Fruit fly (Drosophila melanogaster) whole organism, wandering third instar larva: Measurements from ENCODE around the gene CG15213.

Experiments used
- Abd-B ChIP-seq: fragments of >200 bp; optimal IDR thresholded peaks from 2 replicates; lab custom pipeline; 2017; ENCODE audit warnings: missing biosample characterization, missing genetic modification characterization
- CG32264 ChIP-seq: fragments of 200-800 bp; sonication (Bioruptor generic); optimal IDR thresholded peaks from 2 replicates; lab custom pipeline; 2016; ENCODE audit warnings: missing biosample characterization, missing genetic modification characterization
- CG9705 ChIP-seq: fragments of 200-800 bp; sonication (Bioruptor generic); optimal IDR thresholded peaks from 2 replicates; lab custom pipeline; 2018; ENCODE audit warnings: missing biosample characterization, mild to moderate bottlenecking, missing genetic modification characterization
- CrebA ChIP-seq: fragments of 200-800 bp; sonication (Bioruptor generic); optimal IDR thresholded peaks from 2 replicates; lab custom pipeline; 2016; ENCODE audit warnings: missing biosample characterization, mild to moderate bottlenecking, missing genetic modification characterization, borderline replicate concordance
- Dfd ChIP-seq: fragments of >200 bp; optimal IDR thresholded peaks from 2 replicates; lab custom pipeline; 2017; ENCODE audit warnings: missing biosample characterization, missing genetic modification characterization
- Dif ChIP-seq: fragments of 200-275, 200-300 bp; sonication (Bioruptor generic); optimal IDR thresholded peaks from 2 replicates; lab custom pipeline; 2018; ENCODE audit warnings: missing biosample characterization, missing genetic modification characterization; ENCODE audit not compliant: partially characterized antibody
- HLH106 ChIP-seq: fragments of 200-800 bp; optimal IDR thresholded peaks from 3 replicates; lab custom pipeline; 2019; ENCODE audit warnings: missing biosample characterization, mild to moderate bottlenecking, missing genetic modification characterization, moderate library complexity
- Hnf4 ChIP-seq: fragments of 200-800 bp; sonication (Bioruptor generic); optimal IDR thresholded peaks from 2 replicates; lab custom pipeline; 2016; ENCODE audit warnings: missing biosample characterization, mild to moderate bottlenecking, missing genetic modification characterization
- Hr78 ChIP-seq: fragments of >200 bp; optimal IDR thresholded peaks from 2 replicates; lab custom pipeline; 2017; ENCODE audit warnings: missing biosample characterization, missing genetic modification characterization
- Jra ChIP-seq: sonication (Bioruptor generic); optimal IDR thresholded peaks from 2 replicates; lab custom pipeline; 2016; ENCODE audit warnings: missing biosample characterization, missing genetic modification characterization
- Myc ChIP-seq: fragments of >200 bp; optimal IDR thresholded peaks from 2 replicates; lab custom pipeline; 2017
- OdsH ChIP-seq: fragments of 200-800 bp; sonication (Bioruptor generic); optimal IDR thresholded peaks from 2 replicates; lab custom pipeline; 2016; ENCODE audit warnings: missing biosample characterization, mild to moderate bottlenecking, missing genetic modification characterization
- Rel ChIP-seq, 2 experiments: fragments of 200-800 bp; sonication (Bioruptor generic) in 1 of 2; optimal IDR thresholded peaks; 2 replicates in 1 of 2; 3 replicates in 1 of 2; lab custom pipeline; 2016 to 2019; ENCODE audit warnings: mild to moderate bottlenecking in 2 of 2, missing biosample characterization in 2 of 2, missing genetic modification characterization in 2 of 2, moderate library complexity in 1 of 2
- Sp1 ChIP-seq: fragments of 200-800 bp; sonication (Bioruptor generic); optimal IDR thresholded peaks from 3 replicates; lab custom pipeline; 2019; ENCODE audit warnings: missing biosample characterization, mild to moderate bottlenecking, missing genetic modification characterization, moderate library complexity
- brk ChIP-seq: fragments of 200-800 bp; sonication (Bioruptor generic); optimal IDR thresholded peaks from 2 replicates; lab custom pipeline; 2016; ENCODE audit warnings: missing biosample characterization, mild to moderate bottlenecking, missing genetic modification characterization
- dsf ChIP-seq: sonication (Bioruptor generic); optimal IDR thresholded peaks from 2 replicates; lab custom pipeline; 2016; ENCODE audit warnings: missing biosample characterization, missing genetic modification characterization, borderline replicate concordance
- ey ChIP-seq: fragments of 200-800 bp; sonication (Bioruptor generic); optimal IDR thresholded peaks from 2 replicates; lab custom pipeline; 2016; ENCODE audit warnings: missing biosample characterization, missing genetic modification characterization
- foxo ChIP-seq, 2 experiments: fragments of 200-800 bp; sonication (Bioruptor generic); optimal IDR thresholded peaks; 2 replicates in 1 of 2; 3 replicates in 1 of 2; lab custom pipeline; 2016 to 2017; ENCODE audit warnings: missing biosample characterization in 2 of 2, missing genetic modification characterization in 2 of 2
- h ChIP-seq: fragments of 200-800 bp; sonication (Bioruptor generic); optimal IDR thresholded peaks from 3 replicates; lab custom pipeline; 2016; ENCODE audit warnings: missing biosample characterization, mild to moderate bottlenecking, missing genetic modification characterization
- jim ChIP-seq: fragments of 175-275, 200-325 bp; sonication (Bioruptor generic); optimal IDR thresholded peaks from 2 replicates; lab custom pipeline; 2016; ENCODE audit warnings: missing biosample characterization, mild to moderate bottlenecking, missing genetic modification characterization
- lola ChIP-seq: fragments of >200 bp; optimal IDR thresholded peaks from 2 replicates; lab custom pipeline; 2017; ENCODE audit warnings: missing biosample characterization, missing genetic modification characterization
- pan ChIP-seq: fragments of >200 bp; optimal IDR thresholded peaks from 2 replicates; lab custom pipeline; 2017
- psq ChIP-seq: fragments of 200-800 bp; sonication (Bioruptor generic); optimal IDR thresholded peaks from 3 replicates; lab custom pipeline; 2017; ENCODE audit warnings: missing biosample characterization, mild to moderate bottlenecking, missing genetic modification characterization, moderate library complexity
- rgr ChIP-seq: fragments of 200-800 bp; sonication (Bioruptor generic); optimal IDR thresholded peaks from 3 replicates; lab custom pipeline; 2016; ENCODE audit warnings: missing biosample characterization, mild to moderate bottlenecking, missing genetic modification characterization
- sage ChIP-seq: fragments of 200-800 bp; sonication (Bioruptor generic); optimal IDR thresholded peaks from 2 replicates; lab custom pipeline; 2016; ENCODE audit warnings: missing biosample characterization, mild to moderate bottlenecking, missing genetic modification characterization
- sv ChIP-seq: fragments of 200-800 bp; sonication (Bioruptor generic); optimal IDR thresholded peaks from 3 replicates; lab custom pipeline; 2016; ENCODE audit warnings: missing biosample characterization, missing genetic modification characterization
- tai ChIP-seq: sonication (Bioruptor generic); optimal IDR thresholded peaks from 2 replicates; lab custom pipeline; 2016; ENCODE audit warnings: missing biosample characterization, missing genetic modification characterization
- usp ChIP-seq: fragments of >200 bp; optimal IDR thresholded peaks from 2 replicates; lab custom pipeline; 2017; ENCODE audit warnings: missing biosample characterization, missing genetic modification characterization

Gene CG15213

dm6 chr3L:5127609-5128008 lies 5.4 kb downstream of the CG15213 start:
- no peak for TF ChIP-seq Rel (GFP tag; optimal IDR thresholded peaks at IDR 0.05; lab: Kevin White, UChicago)
- TF ChIP-seq Rel (tag; optimal IDR thresholded peaks at IDR 0.05; lab: Kevin White, UChicago) = no peak
- TF ChIP-seq Hnf4 (GFP tag; lab: Kevin White, UChicago) = no peak
- TF ChIP-seq Myc (lab: Kevin White, UChicago) = no peak
- no peak for TF ChIP-seq sv
- TF ChIP-seq sage (GFP tag; lab: Kevin White, UChicago) = no peak
- TF ChIP-seq OdsH = no peak
- no peak for TF ChIP-seq CG32264 (GFP tag; lab: Kevin White, UChicago)
- TF ChIP-seq HLH106 = no peak

dm6 chr3L:5125202-5125601 lies 7.8 kb downstream of the CG15213 start:
- TF ChIP-seq pan (no peak), CG32264 (GFP tag; lab: Kevin White, UChicago) (no peak), Rel (GFP tag; optimal IDR thresholded peaks at IDR 0.05; lab: Kevin White, UChicago) (no peak), Rel (tag; optimal IDR thresholded peaks at IDR 0.05; lab: Kevin White, UChicago) (no peak), brk (no peak), Dfd (GFP tag; lab: Kevin White, UChicago) (no peak), lola (GFP tag; lab: Kevin White, UChicago) (no peak), sage (GFP tag; lab: Kevin White, UChicago) (no peak), foxo (GFP tag; optimal IDR thresholded peaks at IDR 0.05; lab: Kevin White, UChicago) (no peak), Jra (GFP tag; lab: Kevin White, UChicago) (no peak), ey (GFP tag; lab: Kevin White, UChicago) (no peak), rgr (GFP tag; lab: Kevin White, UChicago) (no peak), dsf (no peak), HLH106 (no peak)

dm6 chr3L:5102050-5102449 lies 31.0 kb downstream of the CG15213 start:
- TF ChIP-seq jim (GFP tag; lab: Kevin White, UChicago) = no peak
- TF ChIP-seq Hnf4 (GFP tag; lab: Kevin White, UChicago) = no peak
- no peak for TF ChIP-seq dsf
- TF ChIP-seq pan = no peak
- TF ChIP-seq CG32264 (GFP tag; lab: Kevin White, UChicago) = no peak
- no peak for TF ChIP-seq Dfd (GFP tag; lab: Kevin White, UChicago)
- no peak for TF ChIP-seq Abd-B (GFP tag; lab: Kevin White, UChicago)
- no peak for TF ChIP-seq h (GFP tag; lab: Kevin White, UChicago)
- no peak for TF ChIP-seq Hr78 (GFP tag; lab: Kevin White, UChicago)
- TF ChIP-seq Dif = no peak
- no peak for TF ChIP-seq psq (GFP tag; lab: Kevin White, UChicago)
- TF ChIP-seq rgr (GFP tag; lab: Kevin White, UChicago) = no peak
- no peak for TF ChIP-seq OdsH
- TF ChIP-seq usp (GFP tag; lab: Kevin White, UChicago) = no peak
- no peak for TF ChIP-seq CG9705 (GFP tag; lab: Kevin White, UChicago)
- no peak for TF ChIP-seq HLH106
- TF ChIP-seq CrebA (GFP tag; lab: Kevin White, UChicago) = no peak

- TF ChIP-seq Sp1 (GFP tag; lab: Kevin White, UChicago) (peak; percentile 18), tai (GFP tag; lab: Kevin White, UChicago) (no peak)
Observed at dm6 chr3L:5096674-5097073, 36.3 kb downstream of the CG15213 start.
